Fruit fly (Drosophila melanogaster): Measurements from ENCODE around the gene Sr-CIV.

Sr-CIV gene

dm6 chr2L:3571457-3571856 lies 47.6 kb upstream of the Sr-CIV start:
- TF ChIP-seq Six4 (GFP tag; optimal IDR thresholded peaks at IDR 0.05), result no peak
- TF ChIP-seq Atf3 (GFP tag; optimal IDR thresholded peaks at IDR 0.05), result no peak
- TF ChIP-seq vvl (GFP tag; IDR thresholded peaks at IDR 0.05), result no peak
- peak; percentile 88 for TF ChIP-seq Nf-YC (tag; optimal IDR thresholded peaks at IDR 0.05)
- no peak for TF ChIP-seq Side (GFP tag; optimal IDR thresholded peaks at IDR 0.05)
- peak; percentile 24 for TF ChIP-seq CG3065 (GFP tag; optimal IDR thresholded peaks at IDR 0.05)
- no peak for TF ChIP-seq Scr (GFP tag; IDR thresholded peaks at IDR 0.05; ENCODE audit: partially characterized antibody)
- peak; percentile 21 for TF ChIP-seq sqz (GFP tag; optimal IDR thresholded peaks at IDR 0.05)
- TF ChIP-seq cato (GFP tag; optimal IDR thresholded peaks at IDR 0.05; ENCODE audit: borderline replicate concordance), result no peak
- no peak for TF ChIP-seq zfh2 (GFP tag; optimal IDR thresholded peaks at IDR 0.05)
- TF ChIP-seq pros (GFP tag; optimal IDR thresholded peaks at IDR 0.05), result peak; percentile 10
- TF ChIP-seq CG15514 (GFP tag; optimal IDR thresholded peaks at IDR 0.05), result no peak
- peak; percentile 88 for TF ChIP-seq Nf-YB (GFP tag; optimal IDR thresholded peaks at IDR 0.05)
- no peak for TF ChIP-seq CG14860 (GFP tag; IDR thresholded peaks at IDR 0.05; ENCODE audit: partially characterized antibody)
- TF ChIP-seq Med (GFP tag), result peak; percentile 5
- TF ChIP-seq seq (GFP tag; IDR thresholded peaks at IDR 0.05), result peak; percentile 73
- peak; percentile 71 for TF ChIP-seq gsb-n (tag; optimal IDR thresholded peaks at IDR 0.05)
- TF ChIP-seq Jarid2 (GFP tag; optimal IDR thresholded peaks at IDR 0.05), result peak; percentile 3
- 0 out of 2 replicates have a peak, but pooled peaks have one; percentile 5 for TF ChIP-seq CG3847 (GFP tag; IDR thresholded peaks at IDR 0.05)
- TF ChIP-seq CG9437 (GFP tag; optimal IDR thresholded peaks at IDR 0.05), result no peak

DNA sequence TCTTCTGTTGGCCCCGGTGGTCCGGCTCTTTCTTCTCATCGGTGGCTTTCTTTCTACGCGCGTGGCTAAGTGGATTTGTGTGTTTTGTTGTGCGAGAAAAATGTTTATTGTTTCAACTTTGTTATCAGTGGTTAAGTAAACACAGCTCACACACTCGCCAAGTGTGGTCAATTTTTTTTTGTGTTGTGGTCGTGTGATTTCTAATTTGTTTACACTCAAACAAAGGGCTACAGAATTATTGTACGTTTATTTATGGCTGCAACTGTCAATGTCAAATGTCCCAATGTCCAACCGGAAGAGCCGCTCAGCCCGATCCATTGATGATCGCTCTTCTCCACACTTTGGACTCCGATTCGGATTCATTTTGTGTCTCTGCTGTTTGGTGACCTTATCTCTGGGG lies 46.7 kb upstream of the Sr-CIV start:
- TF ChIP-seq Sry-δ (GFP tag; optimal IDR thresholded peaks at IDR 0.05) (no peak), fd102C (GFP tag; optimal IDR thresholded peaks at IDR 0.05) (peak; percentile 58), Nf-YA (GFP tag; IDR thresholded peaks at IDR 0.05) (no peak), CG11093 (GFP tag; IDR thresholded peaks at IDR 0.05) (no peak), ac (GFP tag; optimal IDR thresholded peaks at IDR 0.05) (peak; percentile 52), CG1233 (GFP tag; optimal IDR thresholded peaks at IDR 0.05) (peak; percentile 48), CG6654 (GFP tag; optimal IDR thresholded peaks at IDR 0.05) (no peak), CG2202 (tag; optimal IDR thresholded peaks at IDR 0.05) (peak; percentile 54), so (GFP tag; IDR thresholded peaks at IDR 0.05) (no peak), CG33557 (GFP tag; optimal IDR thresholded peaks at IDR 0.05) (peak; percentile 59), rib (GFP tag; IDR thresholded peaks at IDR 0.05) (no peak), Six4 (GFP tag; optimal IDR thresholded peaks at IDR 0.05) (no peak), Optix (GFP tag; IDR thresholded peaks at IDR 0.05) (no peak), H15 (GFP tag; IDR thresholded peaks at IDR 0.05) (no peak), Stat92E (GFP tag; optimal IDR thresholded peaks at IDR 0.05) (no peak), CG17568 (GFP tag; optimal IDR thresholded peaks at IDR 0.05) (peak; percentile 1), bsh (GFP tag; optimal IDR thresholded peaks at IDR 0.05) (peak in 1 of 2 experiments; percentile 12), Ada2b (GFP tag; IDR thresholded peaks at IDR 0.05) (no peak), CG15479 (GFP tag; optimal IDR thresholded peaks at IDR 0.05) (peak; percentile 32), chm (GFP tag; IDR thresholded peaks at IDR 0.05) (peak; percentile 29; the same call in 1 of the 2 replicates), sob (GFP tag; IDR thresholded peaks at IDR 0.05) (no peak), D (optimal IDR thresholded peaks at IDR 0.05) (peak; percentile 2), D (GFP tag; optimal IDR thresholded peaks at IDR 0.05) (no peak), trh (GFP tag; optimal IDR thresholded peaks at IDR 0.05) (no peak), Trl (optimal IDR thresholded peaks at IDR 0.05) (no peak), Trl (GFP tag; optimal IDR thresholded peaks at IDR 0.05) (peak; percentile 20), ash1 (GFP tag; optimal IDR thresholded peaks at IDR 0.05) (no peak), dati (GFP tag; IDR thresholded peaks at IDR 0.05) (no peak), ewg (GFP tag; optimal IDR thresholded peaks at IDR 0.05) (no peak), ap (GFP tag; IDR thresholded peaks at IDR 0.05) (no peak), CG3065 (GFP tag; optimal IDR thresholded peaks at IDR 0.05) (no peak), hth (optimal IDR thresholded peaks at IDR 0.05) (no peak), sd (tag; optimal IDR thresholded peaks at IDR 0.05) (no peak), CG17186 (GFP tag; optimal IDR thresholded peaks at IDR 0.05) (no peak)

Data from whole organism, embryonic.